Fruit fly (Drosophila melanogaster) whole organism, embryonic: Measurements from ENCODE around the gene CG43915.

ENCODE experiments used
- CG10147 ChIP-seq: fragments of 200-800 bp; sonication (Bioruptor generic); optimal IDR thresholded peaks from 2 replicates; lab custom pipeline; 2019; ENCODE audit warnings: missing biosample characterization, mild to moderate bottlenecking, missing genetic modification characterization, moderate library complexity
- CG1024 ChIP-seq: fragments of 200-800 bp; sonication (Bioruptor generic); IDR thresholded peaks from 2 replicates; pipeline ENCODE4 v1.3.6; 2022; ENCODE audit warnings: missing biosample characterization, missing genetic modification characterization
- CG10959 ChIP-seq: fragments of 200-800 bp; sonication (Bioruptor generic); IDR thresholded peaks from 2 replicates; pipeline ENCODE4 v1.3.6; 2022; ENCODE audit warnings: missing biosample characterization, missing genetic modification characterization
- CG11085 ChIP-seq: fragments of 200-800 bp; sonication (Bioruptor generic); IDR thresholded peaks from 2 replicates; pipeline ENCODE4 v1.3.6; 2022; ENCODE audit warnings: missing biosample characterization, missing genetic modification characterization
- CG13123 ChIP-seq: fragments of 200-800 bp; sonication (Bioruptor generic); optimal IDR thresholded peaks from 2 replicates; lab custom pipeline; 2016; ENCODE audit warnings: missing biosample characterization, missing genetic modification characterization
- CG1529 ChIP-seq: fragments of 200-800 bp; sonication (Bioruptor generic); optimal IDR thresholded peaks from 3 replicates; lab custom pipeline; 2018; ENCODE audit warnings: missing biosample characterization, missing genetic modification characterization
- CG1647 ChIP-seq: fragments of 200-800 bp; sonication (Bioruptor generic); optimal IDR thresholded peaks from 3 replicates; lab custom pipeline; 2016; ENCODE audit warnings: missing biosample characterization, missing genetic modification characterization
- CG16779 ChIP-seq: fragments of 200-800 bp; sonication (Bioruptor generic); IDR thresholded peaks from 2 replicates; pipeline ENCODE4 v1.3.6; 2022; ENCODE audit warnings: missing biosample characterization, missing genetic modification characterization
- CG16813 ChIP-seq: fragments of 200-800 bp; sonication (Bioruptor generic); IDR thresholded peaks from 3 replicates; pipeline ENCODE4 v1.3.6; 2022; ENCODE audit warnings: missing biosample characterization, missing genetic modification characterization; ENCODE audit not compliant: partially characterized antibody
- CG17361 ChIP-seq: fragments of 200-800 bp; sonication (Bioruptor generic); IDR thresholded peaks from 3 replicates; pipeline ENCODE4 v1.3.6; 2022; ENCODE audit warnings: missing biosample characterization, missing genetic modification characterization
- CG17612 ChIP-seq: fragments of 200-800 bp; sonication (Bioruptor generic); IDR thresholded peaks from 2 replicates; pipeline ENCODE4 v1.3.6; 2022; ENCODE audit warnings: missing biosample characterization, missing genetic modification characterization
- CG30403 ChIP-seq: fragments of 200-800 bp; sonication (Bioruptor generic); optimal IDR thresholded peaks from 3 replicates; lab custom pipeline; 2016; ENCODE audit warnings: missing biosample characterization, missing genetic modification characterization
- CG30431 ChIP-seq: fragments of 200-800 bp; sonication (Bioruptor generic); optimal IDR thresholded peaks from 2 replicates; lab custom pipeline; 2017; ENCODE audit warnings: missing biosample characterization, missing genetic modification characterization
- CG43689 ChIP-seq: fragments of 200-800 bp; sonication (Bioruptor generic); IDR thresholded peaks from 2 replicates; pipeline ENCODE4 v1.3.6; 2022; ENCODE audit warnings: missing biosample characterization, missing genetic modification characterization
- CG5245 ChIP-seq: fragments of 200-800 bp; sonication (Bioruptor generic); optimal IDR thresholded peaks from 3 replicates; lab custom pipeline; 2016; ENCODE audit warnings: missing biosample characterization, missing genetic modification characterization
- CG6854 ChIP-seq: fragments of 200-800 bp; sonication (Bioruptor generic); optimal IDR thresholded peaks from 3 replicates; lab custom pipeline; 2017; ENCODE audit warnings: missing biosample characterization, mild to moderate bottlenecking, missing genetic modification characterization
- CG8281 ChIP-seq: fragments of 200-800 bp; sonication (Bioruptor generic); optimal IDR thresholded peaks from 2 replicates; lab custom pipeline; 2018; ENCODE audit warnings: missing biosample characterization, mild to moderate bottlenecking, missing genetic modification characterization, moderate library complexity
- CG8765 ChIP-seq: fragments of 200-800 bp; sonication (Bioruptor generic); IDR thresholded peaks from 2 replicates; pipeline ENCODE4 v1.3.6; 2022; ENCODE audit warnings: missing biosample characterization, missing genetic modification characterization
- Dfd ChIP-seq, 2 experiments: fragments of >200 bp; optimal IDR thresholded peaks; 2 replicates each; lab custom pipeline; 2017; ENCODE audit warnings: missing biosample characterization in 2 of 2, missing genetic modification characterization in 2 of 2
- Drgx ChIP-seq: fragments of 200-800 bp; sonication (Bioruptor generic); IDR thresholded peaks from 2 replicates; pipeline ENCODE4 v1.3.6; 2022; ENCODE audit warnings: missing biosample characterization, missing genetic modification characterization
- Gsc ChIP-seq: fragments of 200-800 bp; sonication (Bioruptor generic); IDR thresholded peaks from 2 replicates; pipeline ENCODE4 v1.3.6; 2022; ENCODE audit warnings: missing biosample characterization, missing genetic modification characterization
- HLHmδ ChIP-seq: fragments of 200-800 bp; sonication (Bioruptor generic); optimal IDR thresholded peaks from 2 replicates; lab custom pipeline; 2018; ENCODE audit warnings: missing biosample characterization, mild to moderate bottlenecking, missing genetic modification characterization, moderate library complexity
- Hsf ChIP-seq: fragments of 200-800 bp; sonication (Bioruptor generic); optimal IDR thresholded peaks from 3 replicates; lab custom pipeline; 2016; ENCODE audit warnings: missing biosample characterization, missing genetic modification characterization
- Lhr ChIP-seq: fragments of 200-800 bp; sonication (Bioruptor generic); optimal IDR thresholded peaks from 3 replicates; lab custom pipeline; 2017; ENCODE audit warnings: mild to moderate bottlenecking, missing biosample characterization, missing genetic modification reagents, missing genetic modification characterization
- Nf-YB ChIP-seq: fragments of 200-800 bp; sonication (Bioruptor generic); optimal IDR thresholded peaks from 3 replicates; lab custom pipeline; 2019; ENCODE audit warnings: missing biosample characterization, mild to moderate bottlenecking, missing genetic modification characterization, moderate library complexity
- Spps ChIP-seq: fragments of 200-800 bp; sonication (Bioruptor generic); optimal IDR thresholded peaks from 2 replicates; lab custom pipeline; 2018; ENCODE audit warnings: missing biosample characterization, mild to moderate bottlenecking, missing genetic modification characterization
- ac ChIP-seq: fragments of 200-800 bp; sonication (Bioruptor generic); optimal IDR thresholded peaks from 3 replicates; lab custom pipeline; 2017; ENCODE audit warnings: missing biosample characterization, mild to moderate bottlenecking, missing genetic modification characterization
- bbx ChIP-seq: fragments of 200-800 bp; sonication (Bioruptor generic); IDR thresholded peaks from 2 replicates; pipeline ENCODE4 v1.3.6; 2022; ENCODE audit warnings: missing biosample characterization, missing genetic modification characterization; ENCODE audit not compliant: partially characterized antibody
- cg ChIP-seq: fragments of 200-800 bp; sonication (Bioruptor generic); optimal IDR thresholded peaks from 3 replicates; lab custom pipeline; 2019; ENCODE audit warnings: missing biosample characterization, mild to moderate bottlenecking, missing genetic modification characterization, moderate library complexity
- dpn ChIP-seq, 2 experiments: fragments of 200-800 bp; sonication (Bioruptor generic); optimal IDR thresholded peaks; 3 replicates each; lab custom pipeline; 2016; ENCODE audit warnings: missing biosample characterization in 2 of 2, missing genetic modification characterization in 2 of 2
- ewg ChIP-seq: fragments of 200-800 bp; sonication (Bioruptor generic); optimal IDR thresholded peaks from 3 replicates; lab custom pipeline; 2017; ENCODE audit warnings: mild to moderate bottlenecking, missing biosample characterization, missing genetic modification reagents, missing genetic modification characterization
- fu2 ChIP-seq: fragments of 200-800 bp; sonication (Bioruptor generic); optimal IDR thresholded peaks from 2 replicates; lab custom pipeline; 2016; ENCODE audit warnings: missing biosample characterization, missing genetic modification characterization
- gem ChIP-seq: fragments of 200-800 bp; sonication (Bioruptor generic); optimal IDR thresholded peaks from 2 replicates; lab custom pipeline; 2019; ENCODE audit warnings: missing biosample characterization, mild to moderate bottlenecking, missing genetic modification characterization, moderate library complexity
- gro ChIP-seq: fragments of 200-800 bp; sonication (Bioruptor generic); optimal IDR thresholded peaks from 2 replicates; lab custom pipeline; 2016; ENCODE audit warnings: missing biosample characterization, missing genetic modification characterization
- gsb-n ChIP-seq: fragments of 200-800 bp; sonication (Bioruptor generic); optimal IDR thresholded peaks from 3 replicates; lab custom pipeline; 2018; ENCODE audit warnings: missing biosample characterization, mild to moderate bottlenecking, missing genetic modification characterization
- jing ChIP-seq: fragments of 200-800 bp; sonication (Bioruptor generic); optimal IDR thresholded peaks from 2 replicates; lab custom pipeline; 2018; ENCODE audit warnings: missing biosample characterization, mild to moderate bottlenecking, missing genetic modification characterization
- kah ChIP-seq: fragments of 200-800 bp; sonication (Bioruptor generic); optimal IDR thresholded peaks from 2 replicates; lab custom pipeline; 2018; ENCODE audit warnings: missing biosample characterization, mild to moderate bottlenecking, missing genetic modification characterization
- lab ChIP-seq: fragments of 200-800 bp; sonication (Bioruptor generic); optimal IDR thresholded peaks from 3 replicates; lab custom pipeline; 2017; ENCODE audit warnings: missing biosample characterization, missing genetic modification characterization, mild to moderate bottlenecking, moderate library complexity, missing genetic modification reagents
- mld ChIP-seq: fragments of 200-800 bp; sonication (Bioruptor generic); IDR thresholded peaks from 3 replicates; pipeline ENCODE4 v1.3.6; 2022; ENCODE audit warnings: missing biosample characterization, missing genetic modification characterization; ENCODE audit not compliant: partially characterized antibody
- nau ChIP-seq: fragments of 200-800 bp; sonication (Bioruptor generic); optimal IDR thresholded peaks from 3 replicates; lab custom pipeline; 2017; ENCODE audit warnings: missing biosample characterization, mild to moderate bottlenecking, missing genetic modification characterization, missing genetic modification reagents
- onecut ChIP-seq: fragments of 200-800 bp; sonication (Bioruptor generic); IDR thresholded peaks from 2 replicates; pipeline ENCODE4 v1.3.6; 2022; ENCODE audit warnings: missing biosample characterization, missing genetic modification characterization
- org-1 ChIP-seq: fragments of 200-800 bp; sonication (Bioruptor generic); optimal IDR thresholded peaks from 2 replicates; lab custom pipeline; 2017; ENCODE audit warnings: missing biosample characterization, missing genetic modification characterization
- pnt ChIP-seq: fragments of 200-800 bp; sonication (Bioruptor generic); optimal IDR thresholded peaks from 3 replicates; lab custom pipeline; 2016; ENCODE audit warnings: missing biosample characterization, missing genetic modification characterization
- psq ChIP-seq: fragments of 200-800 bp; sonication (Bioruptor generic); optimal IDR thresholded peaks from 2 replicates; lab custom pipeline; 2017; ENCODE audit warnings: missing biosample characterization, missing genetic modification characterization
- sim ChIP-seq: fragments of 200-800 bp; sonication (Bioruptor generic); IDR thresholded peaks from 2 replicates; pipeline ENCODE4 v1.3.6; 2022; ENCODE audit warnings: missing biosample characterization, missing genetic modification characterization
- sqz ChIP-seq: fragments of 200-800 bp; sonication (Bioruptor generic); optimal IDR thresholded peaks from 3 replicates; lab custom pipeline; 2018; ENCODE audit warnings: missing biosample characterization, mild to moderate bottlenecking, missing genetic modification characterization
- ssp ChIP-seq: fragments of 200-800 bp; sonication (Bioruptor generic); IDR thresholded peaks from 2 replicates; pipeline ENCODE4 v1.3.6; 2022; ENCODE audit warnings: missing biosample characterization, missing genetic modification characterization
- twi ChIP-seq: fragments of 200-800 bp; optimal IDR thresholded peaks from 2 replicates; lab custom pipeline; 2019; ENCODE audit warnings: missing biosample characterization, mild to moderate bottlenecking, missing genetic modification characterization, moderate library complexity
- vfl ChIP-seq: fragments of 200-800 bp; sonication (Bioruptor generic); optimal IDR thresholded peaks from 2 replicates; lab custom pipeline; 2016; ENCODE audit warnings: missing biosample characterization, missing genetic modification characterization

Gene CG43915

dm6 chr3L:3928205-3928942 is 44.3 kb upstream of the CG43915 start (continued):
- TF ChIP-seq twi (tag; lab: Kevin White, UChicago), result no peak
- peak; percentile 72 for TF ChIP-seq onecut (GFP tag; lab: Robert Waterston, UW)
- peak; percentile 62 for TF ChIP-seq ewg (GFP tag; lab: Kevin White, UChicago)
- TF ChIP-seq bbx (GFP tag; lab: Robert Waterston, UW), result no peak
- TF ChIP-seq CG6854, result peak; percentile 67
- peak; percentile 59 for TF ChIP-seq Nf-YB (GFP tag; lab: Kevin White, UChicago)
- TF ChIP-seq CG13123 (GFP tag; lab: Kevin White, UChicago), result peak; percentile 72
- TF ChIP-seq CG5245 (GFP tag; lab: Kevin White, UChicago), result peak; percentile 39
- TF ChIP-seq CG17361, result peak; percentile 70; the same call in 2 of the 3 replicates
- peak; percentile 85 for TF ChIP-seq CG30403
- TF ChIP-seq Lhr (GFP tag; lab: Kevin White, UChicago), result no peak
- peak; percentile 38 for TF ChIP-seq psq (GFP tag; lab: Kevin White, UChicago)
- no peak for TF ChIP-seq HLHmδ (GFP tag; lab: Kevin White, UChicago)
- peak; percentile 95 for TF ChIP-seq lab (GFP tag; lab: Kevin White, UChicago)
- peak; percentile 90 for TF ChIP-seq fu2 (GFP tag; lab: Kevin White, UChicago)
- TF ChIP-seq ac (GFP tag; lab: Kevin White, UChicago), result no peak
- TF ChIP-seq CG10959 (GFP tag; lab: Robert Waterston, UW), result peak; percentile 47; the same call in 1 of the 2 replicates
- TF ChIP-seq CG17612, result peak; percentile 71; the same call in 1 of the 2 replicates
- TF ChIP-seq ssp (GFP tag; lab: Robert Waterston, UW), result peak; percentile 70
- peak; percentile 62 for TF ChIP-seq CG30431
- peak; percentile 51; the same call in 1 of the 2 replicates for TF ChIP-seq CG8765
- TF ChIP-seq gsb-n (tag; lab: Kevin White, UChicago), result no peak
- peak; percentile 82 for TF ChIP-seq CG1647 (GFP tag; lab: Kevin White, UChicago)
- peak; percentile 60 for TF ChIP-seq pnt (GFP tag; lab: Kevin White, UChicago)
- peak; percentile 86 to 89 for TF ChIP-seq dpn (GFP tag; optimal IDR thresholded peaks at IDR 0.05; lab: Kevin White, UChicago)
- TF ChIP-seq CG1529 (GFP tag; lab: Kevin White, UChicago), result peak; percentile 56
- peak; percentile 77 for TF ChIP-seq nau (GFP tag; lab: Kevin White, UChicago)
- no peak for TF ChIP-seq Spps
- TF ChIP-seq CG8281, result no peak
- TF ChIP-seq CG1024 (GFP tag; lab: Robert Waterston, UW), result peak; percentile 40; the same call in 1 of the 2 replicates
- peak; percentile 88 for TF ChIP-seq Hsf (GFP tag; lab: Kevin White, UChicago)
- peak; percentile 69 for TF ChIP-seq Drgx (GFP tag; lab: Robert Waterston, UW)
- peak; percentile 93 for TF ChIP-seq gro (GFP tag; lab: Kevin White, UChicago)
- TF ChIP-seq org-1, result peak; percentile 84
- no peak for TF ChIP-seq cg (GFP tag; lab: Kevin White, UChicago)
- peak; percentile 66 for TF ChIP-seq jing (GFP tag; lab: Kevin White, UChicago)
- peak; percentile 47; the same call in 1 of the 2 replicates for TF ChIP-seq Gsc
- TF ChIP-seq CG11085, result peak; percentile 81
- no peak for TF ChIP-seq Dfd (GFP tag; optimal IDR thresholded peaks at IDR 0.05; lab: Kevin White, UChicago)
- TF ChIP-seq sim (GFP tag; lab: Robert Waterston, UW), result no peak; the same call in 1 of the 2 replicates
- peak; percentile 80 for TF ChIP-seq CG16779
- peak; percentile 75 for TF ChIP-seq CG43689 (GFP tag; lab: Robert Waterston, UW)
- peak; percentile 50 for TF ChIP-seq kah (GFP tag; lab: Kevin White, UChicago)
- TF ChIP-seq mld (GFP tag; lab: Robert Waterston, UW), result no peak
- TF ChIP-seq CG16813 (GFP tag; lab: Robert Waterston, UW), result no peak
- TF ChIP-seq sqz (GFP tag; lab: Kevin White, UChicago), result peak; percentile 47
- TF ChIP-seq CG10147 (GFP tag; lab: Kevin White, UChicago), result peak; percentile 83
- TF ChIP-seq gem (tag; lab: Kevin White, UChicago), result peak; percentile 87
- TF ChIP-seq vfl (GFP tag; lab: Kevin White, UChicago), result peak; percentile 39
